Fruit fly (Drosophila melanogaster): ENCODE measurements around the gene CG1792.

DNA sequence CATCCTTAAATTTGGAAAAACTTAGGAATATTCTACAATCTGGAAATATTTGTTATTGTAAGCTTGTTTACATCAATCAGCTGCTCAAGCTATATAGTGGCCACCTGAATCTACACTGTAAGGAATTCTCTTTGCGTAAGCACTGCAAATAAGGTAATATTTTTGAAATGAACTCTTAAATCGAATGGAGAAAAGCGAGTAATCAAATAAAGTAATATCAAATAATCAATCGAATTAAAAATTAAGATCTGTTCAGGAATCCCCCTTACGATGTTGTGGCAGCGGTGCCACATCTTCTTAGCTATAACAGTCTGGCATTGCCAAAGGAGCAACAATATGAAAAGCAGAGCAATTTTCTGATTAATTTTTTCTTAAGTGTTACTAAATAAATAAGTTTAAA lies at the start of gene CG1792, which contains the start of gene Mnat9:
- no peak for TF ChIP-seq CG8478 (optimal IDR thresholded peaks at IDR 0.05)
- TF ChIP-seq CTCF (optimal IDR thresholded peaks at IDR 0.05): no peak
